Comparison of ENCODE assay signal across 2 worm cellular contexts in the genomic region with DNA sequence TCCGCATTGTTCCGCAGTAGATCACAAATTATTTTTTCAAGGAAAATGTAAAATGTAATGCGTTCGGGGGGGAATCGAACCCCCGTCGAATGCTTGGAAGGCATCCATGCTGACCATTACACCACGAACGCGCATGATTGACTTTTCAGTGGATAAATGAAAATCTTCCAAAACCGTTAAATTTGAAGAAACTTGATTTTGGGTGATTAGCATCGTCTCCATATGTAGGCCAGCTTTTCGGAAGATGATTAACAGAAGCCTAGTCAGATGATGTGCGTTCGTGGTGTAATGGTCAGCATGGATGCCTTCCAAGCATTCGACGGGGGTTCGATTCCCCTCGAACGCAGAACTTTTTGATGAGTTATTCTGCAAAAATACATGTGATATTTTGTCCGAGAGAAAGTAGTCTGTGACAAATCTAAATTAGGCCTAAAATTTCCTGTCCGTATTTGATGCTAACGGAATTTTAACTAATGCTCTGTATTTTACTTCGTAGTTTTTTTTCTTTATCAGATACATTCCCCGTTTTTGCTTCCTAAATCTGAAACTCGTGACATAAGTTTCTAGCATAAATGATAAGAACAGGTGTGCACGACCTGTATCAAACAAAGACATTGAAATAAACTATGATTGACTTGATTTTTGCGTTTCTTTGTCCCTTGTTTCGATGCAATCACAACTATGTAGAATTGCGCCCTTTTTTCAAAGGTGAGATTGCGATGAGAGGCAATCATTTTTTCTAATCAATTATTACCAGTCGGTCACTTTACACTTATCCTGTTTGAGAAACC.
TF ChIP-seq lines count a peak whose summit lies in the region.

Gene C28G1.10, plus strand, starts transcription at position 676 of the 791 bp plus-strand sequence.

TF ChIP-seq in whole organism, L4 larva, 104 proteins besides CTCF, POLR2A, EP300 and RAD21 (continued from another document and continues in another):
- TF ChIP-seq daf-16 (GFP tag; optimal IDR thresholded peaks at IDR 0.05; lab: Kevin White, UChicago) = no peak
- no peak for TF ChIP-seq daf-16 (tag; optimal IDR thresholded peaks at IDR 0.05; lab: Kevin White, UChicago)
- TF ChIP-seq mdl-1 (tag; optimal IDR thresholded peaks at IDR 0.05; lab: Kevin White, UChicago) = no peak
- no peak for TF ChIP-seq ama-1 (optimal IDR thresholded peaks at IDR 0.05; lab: Kevin White, UChicago)
- TF ChIP-seq zag-1 (tag; optimal IDR thresholded peaks at IDR 0.05; lab: Kevin White, UChicago) = no peak
- no peak for TF ChIP-seq nhr-6 (tag; optimal IDR thresholded peaks at IDR 0.05; lab: Kevin White, UChicago)
- TF ChIP-seq vab-7 (GFP tag; IDR thresholded peaks at IDR 0.05; lab: Robert Waterston, UW) = peak; percentile 66
- no peak for TF ChIP-seq skn-1 (tag; optimal IDR thresholded peaks at IDR 0.05; lab: Kevin White, UChicago)
- TF ChIP-seq nhr-41 (GFP tag; IDR thresholded peaks at IDR 0.05; lab: Robert Waterston, UW) = no peak
- TF ChIP-seq lir-3 (tag; optimal IDR thresholded peaks at IDR 0.05; lab: Kevin White, UChicago) = peak; percentile 8
- peak; percentile 54; the same call in 1 of the 2 replicates for TF ChIP-seq mdt-29 (GFP tag; IDR thresholded peaks at IDR 0.05; lab: Robert Waterston, UW)
- TF ChIP-seq madf-9 (GFP tag; conservative IDR thresholded peaks at IDR 0.05; lab: Robert Waterston, UW) = peak; percentile 73; the same call in 1 of the 2 replicates
- no peak for TF ChIP-seq nhr-10 (tag; optimal IDR thresholded peaks at IDR 0.05; lab: Kevin White, UChicago)
- peak; percentile 73 for TF ChIP-seq Y105C5A.15 (GFP tag; IDR thresholded peaks at IDR 0.05; lab: Robert Waterston, UW)
- TF ChIP-seq lin-39 (tag; optimal IDR thresholded peaks at IDR 0.05; lab: Kevin White, UChicago) = no peak
- no peak for TF ChIP-seq unc-62 (GFP tag; optimal IDR thresholded peaks at IDR 0.05 in 1 of 2; lab: Kevin White, UChicago)
- TF ChIP-seq unc-62 (tag; optimal IDR thresholded peaks at IDR 0.05; lab: Kevin White, UChicago) = no peak
- TF ChIP-seq php-3 (GFP tag; IDR thresholded peaks at IDR 0.05; lab: Robert Waterston, UW) = peak; percentile 27
- no peak for TF ChIP-seq nhr-25 (tag; optimal IDR thresholded peaks at IDR 0.05; lab: Kevin White, UChicago; ENCODE audit: borderline replicate concordance, insufficient read depth)
- TF ChIP-seq hmg-1.1 (GFP tag; IDR thresholded peaks at IDR 0.05; lab: Robert Waterston, UW) = peak; percentile 71; the same call in 1 of the 2 replicates
- no peak for TF ChIP-seq jun-1 (tag; optimal IDR thresholded peaks at IDR 0.05; lab: Kevin White, UChicago)
- TF ChIP-seq mxl-2 (GFP tag; conservative IDR thresholded peaks at IDR 0.05; lab: Robert Waterston, UW) = peak; percentile 40; the same call in 1 of the 2 replicates
- TF ChIP-seq D1046.2 (GFP tag; IDR thresholded peaks at IDR 0.05; lab: Robert Waterston, UW) = peak; percentile 63; the same call in 1 of the 2 replicates
- TF ChIP-seq nhr-77 (tag; optimal IDR thresholded peaks at IDR 0.05; lab: Kevin White, UChicago) = peak; percentile 44
- peak; percentile 86; the same call in 1 of the 2 replicates for TF ChIP-seq dmd-8 (GFP tag; IDR thresholded peaks at IDR 0.05; lab: Robert Waterston, UW)
- TF ChIP-seq pqm-1 (tag; optimal IDR thresholded peaks at IDR 0.05; lab: Kevin White, UChicago) = peak; percentile 75
- peak; percentile 48 for TF ChIP-seq nhr-48 (tag; optimal IDR thresholded peaks at IDR 0.05; lab: Kevin White, UChicago)
- no peak for TF ChIP-seq F10B5.3 (tag; optimal IDR thresholded peaks at IDR 0.05; lab: Kevin White, UChicago)
- TF ChIP-seq arid-1 (GFP tag; conservative IDR thresholded peaks at IDR 0.05; lab: Robert Waterston, UW) = peak; percentile 72
- peak; percentile 69 for TF ChIP-seq nhr-28 (tag; optimal IDR thresholded peaks at IDR 0.05; lab: Kevin White, UChicago)
- TF ChIP-seq daf-8 (GFP tag; IDR thresholded peaks at IDR 0.05; lab: Robert Waterston, UW) = no peak
- peak; percentile 63 for TF ChIP-seq lin-38 (GFP tag; IDR thresholded peaks at IDR 0.05; lab: Robert Waterston, UW)
- TF ChIP-seq nhr-102 (tag; optimal IDR thresholded peaks at IDR 0.05; lab: Kevin White, UChicago) = no peak
- TF ChIP-seq lin-13 (GFP tag; optimal IDR thresholded peaks at IDR 0.05; lab: Kevin White, UChicago) = no peak
- TF ChIP-seq F49E8.2 (tag; optimal IDR thresholded peaks at IDR 0.05; lab: Kevin White, UChicago; ENCODE audit: borderline replicate concordance) = peak; percentile 11
- TF ChIP-seq lin-29 (GFP tag; IDR thresholded peaks at IDR 0.05; lab: Robert Waterston, UW) = peak; percentile 22; the same call in 1 of the 2 replicates
- no peak for TF ChIP-seq spr-1 (tag; optimal IDR thresholded peaks at IDR 0.05; lab: Kevin White, UChicago)
- TF ChIP-seq T26A8.4 (GFP tag; IDR thresholded peaks at IDR 0.05; lab: Robert Waterston, UW) = peak; percentile 81
- TF ChIP-seq ZK546.5 (tag; optimal IDR thresholded peaks at IDR 0.05; lab: Kevin White, UChicago) = no peak
- no peak for TF ChIP-seq tag-97 (GFP tag; IDR thresholded peaks at IDR 0.05; lab: Robert Waterston, UW)
- peak; percentile 87; the same call in 1 of the 2 replicates for TF ChIP-seq egl-43 (GFP tag; IDR thresholded peaks at IDR 0.05; lab: Robert Waterston, UW)
- TF ChIP-seq F26F4.8 (GFP tag; conservative IDR thresholded peaks at IDR 0.05; lab: Robert Waterston, UW) = peak; percentile 67; the same call in 1 of the 2 replicates
- no peak for TF ChIP-seq zfp-2 (tag; optimal IDR thresholded peaks at IDR 0.05; lab: Kevin White, UChicago)
- TF ChIP-seq unc-130 (GFP tag; optimal IDR thresholded peaks at IDR 0.05; lab: Kevin White, UChicago) = no peak
- peak; percentile 50 for TF ChIP-seq lin-1 (GFP tag; IDR thresholded peaks at IDR 0.05; lab: Robert Waterston, UW)
- peak; percentile 31 for TF ChIP-seq Y5F2A.4 (GFP tag; optimal IDR thresholded peaks at IDR 0.05; lab: Kevin White, UChicago)
- peak; percentile 42; the same call in 1 of the 2 replicates for TF ChIP-seq saeg-2 (GFP tag; IDR thresholded peaks at IDR 0.05; lab: Robert Waterston, UW)
- no peak for TF ChIP-seq fkh-10 (GFP tag; optimal IDR thresholded peaks at IDR 0.05; lab: Kevin White, UChicago)
- TF ChIP-seq ceh-32 (tag; optimal IDR thresholded peaks at IDR 0.05; lab: Kevin White, UChicago; ENCODE audit: poor library complexity) = no peak
- TF ChIP-seq nhr-76 (tag; optimal IDR thresholded peaks at IDR 0.05; lab: Kevin White, UChicago) = no peak
- TF ChIP-seq nhr-11 (tag; optimal IDR thresholded peaks at IDR 0.05; lab: Kevin White, UChicago) = no peak
- no peak for TF ChIP-seq ceh-20 (GFP tag; IDR thresholded peaks at IDR 0.05; lab: Robert Waterston, UW)
- 0 out of 2 replicates have a peak, but pooled peaks have one; percentile 46 for TF ChIP-seq nhr-42 (GFP tag; IDR thresholded peaks at IDR 0.05; lab: Robert Waterston, UW)
- peak; percentile 62 for TF ChIP-seq dve-1 (tag; optimal IDR thresholded peaks at IDR 0.05; lab: Kevin White, UChicago; ENCODE audit: insufficient read depth)
- peak; percentile 18 for TF ChIP-seq mes-2 (tag; optimal IDR thresholded peaks at IDR 0.05; lab: Kevin White, UChicago; ENCODE audit: poor library complexity, severe bottlenecking)
- no peak for TF ChIP-seq nhr-111 (GFP tag; optimal IDR thresholded peaks at IDR 0.05; lab: Kevin White, UChicago)
- TF ChIP-seq ctbp-1 (GFP tag; IDR thresholded peaks at IDR 0.05; lab: Robert Waterston, UW) = peak; percentile 74
- no peak for TF ChIP-seq unc-39 (tag; optimal IDR thresholded peaks at IDR 0.05; lab: Kevin White, UChicago)
- no peak for TF ChIP-seq F37D6.2 (tag; optimal IDR thresholded peaks at IDR 0.05; lab: Kevin White, UChicago)

TF ChIP-seq in whole organism, young adult, 124 proteins besides CTCF, POLR2A, EP300 and RAD21 (continued from another document):
- TF ChIP-seq D2030.7 (GFP tag; IDR thresholded peaks at IDR 0.05; lab: Robert Waterston, UW) (peak; percentile 75), B0035.1 (tag; optimal IDR thresholded peaks at IDR 0.05; lab: Kevin White, UChicago) (no peak), C06A6.2 (GFP tag; conservative IDR thresholded peaks at IDR 0.05; lab: Robert Waterston, UW) (no peak; the same call in 1 of the 2 replicates), chd-7 (tag; optimal IDR thresholded peaks at IDR 0.05; lab: Kevin White, UChicago) (no peak), nfya-2 (GFP tag; IDR thresholded peaks at IDR 0.05; lab: Robert Waterston, UW) (0 out of 2 replicates have a peak, but pooled peaks have one; percentile 27), aptf-2 (GFP tag; conservative IDR thresholded peaks at IDR 0.05; lab: Robert Waterston, UW) (0 out of 2 replicates have a peak, but pooled peaks have one; percentile 15), ztf-18 (tag; optimal IDR thresholded peaks at IDR 0.05; lab: Kevin White, UChicago) (peak; percentile 18), ZK185.1 (tag; optimal IDR thresholded peaks at IDR 0.05; lab: Kevin White, UChicago; ENCODE audit: poor library complexity, severe bottlenecking) (no peak), let-526 (GFP tag; IDR thresholded peaks at IDR 0.05; lab: Robert Waterston, UW) (no peak), ceh-91 (GFP tag; IDR thresholded peaks at IDR 0.05; lab: Robert Waterston, UW) (no peak), tlf-1 (GFP tag; optimal IDR thresholded peaks at IDR 0.05; lab: Kevin White, UChicago) (no peak), K12H6.12 (tag; optimal IDR thresholded peaks at IDR 0.05; lab: Kevin White, UChicago) (no peak), snpc-3.4 (tag; optimal IDR thresholded peaks at IDR 0.05; lab: Kevin White, UChicago) (peak; percentile 49), madf-3 (GFP tag; IDR thresholded peaks at IDR 0.05; lab: Robert Waterston, UW) (no peak), pbrm-1 (GFP tag; IDR thresholded peaks at IDR 0.05; lab: Robert Waterston, UW) (0 out of 2 replicates have a peak, but pooled peaks have one; percentile 38), pha-4 (tag; optimal IDR thresholded peaks at IDR 0.05; lab: Kevin White, UChicago) (no peak), Y56A3A.18 (GFP tag; IDR thresholded peaks at IDR 0.05; lab: Robert Waterston, UW) (peak; percentile 40), mxl-1 (tag; optimal IDR thresholded peaks at IDR 0.05; lab: Kevin White, UChicago) (peak; percentile 36), F55B11.4 (tag; optimal IDR thresholded peaks at IDR 0.05; lab: Kevin White, UChicago; ENCODE audit: borderline replicate concordance, insufficient read depth) (no peak), hrde-1 (tag; optimal IDR thresholded peaks at IDR 0.05; lab: Kevin White, UChicago; ENCODE audit: borderline replicate concordance) (peak; percentile 29), zim-3 (tag; optimal IDR thresholded peaks at IDR 0.05; lab: Kevin White, UChicago) (peak; percentile 45), lag-1 (GFP tag; IDR thresholded peaks at IDR 0.05; lab: Robert Waterston, UW) (0 out of 2 replicates have a peak, but pooled peaks have one; percentile 15), Y53G8AR.9 (GFP tag; conservative IDR thresholded peaks at IDR 0.05; lab: Robert Waterston, UW) (no peak; the same call in 1 of the 2 replicates), tbp1 (GFP tag; optimal IDR thresholded peaks at IDR 0.05; lab: Kevin White, UChicago) (peak; percentile 85), zfh-2 (GFP tag; conservative IDR thresholded peaks at IDR 0.05; lab: Robert Waterston, UW) (no peak), cebp-1 (GFP tag; IDR thresholded peaks at IDR 0.05; lab: Robert Waterston, UW) (peak; percentile 15; the same call in 1 of the 2 replicates), cebp-1 (tag; optimal IDR thresholded peaks at IDR 0.05; lab: Kevin White, UChicago) (no peak), atf-7 (tag; optimal IDR thresholded peaks at IDR 0.05; lab: Kevin White, UChicago) (no peak), egrh-3 (GFP tag; IDR thresholded peaks at IDR 0.05; lab: Robert Waterston, UW) (no peak), unc-130 (GFP tag; optimal IDR thresholded peaks at IDR 0.05; lab: Kevin White, UChicago) (no peak), snpc-4 (GFP tag; optimal IDR thresholded peaks at IDR 0.05; lab: Kevin White, UChicago) (peak; percentile 53), snpc-4 (tag; optimal IDR thresholded peaks at IDR 0.05; lab: Kevin White, UChicago) (peak in 1 of 4 experiments; percentile 61), lsl-1 (GFP tag; optimal IDR thresholded peaks at IDR 0.05; lab: Kevin White, UChicago) (no peak), unc-62 (GFP tag; optimal IDR thresholded peaks at IDR 0.05; lab: Kevin White, UChicago) (no peak), nhr-120 (GFP tag; IDR thresholded peaks at IDR 0.05; lab: Robert Waterston, UW) (0 out of 2 replicates have a peak, but pooled peaks have one; percentile 67), die-1 (tag; optimal IDR thresholded peaks at IDR 0.05; lab: Kevin White, UChicago) (peak; percentile 85), F23B12.7 (tag; optimal IDR thresholded peaks at IDR 0.05; lab: Kevin White, UChicago; ENCODE audit: insufficient read depth) (no peak), ccch-3 (GFP tag; optimal IDR thresholded peaks at IDR 0.05; lab: Kevin White, UChicago) (no peak), F10E7.11 (tag; optimal IDR thresholded peaks at IDR 0.05; lab: Kevin White, UChicago) (no peak), Y67H2A.10 (GFP tag; conservative IDR thresholded peaks at IDR 0.05; lab: Robert Waterston, UW) (no peak), rpc-1 (optimal IDR thresholded peaks at IDR 0.05; lab: Kevin White, UChicago) (peak; percentile 81), rpc-1 (tag; optimal IDR thresholded peaks at IDR 0.05; lab: Kevin White, UChicago) (peak; percentile 97), ztf-22 (GFP tag; optimal IDR thresholded peaks at IDR 0.05; lab: Kevin White, UChicago) (no peak)
